Fruit fly (Drosophila melanogaster): ENCODE results near the gene CG8675.

Gene CG8675

DNA sequence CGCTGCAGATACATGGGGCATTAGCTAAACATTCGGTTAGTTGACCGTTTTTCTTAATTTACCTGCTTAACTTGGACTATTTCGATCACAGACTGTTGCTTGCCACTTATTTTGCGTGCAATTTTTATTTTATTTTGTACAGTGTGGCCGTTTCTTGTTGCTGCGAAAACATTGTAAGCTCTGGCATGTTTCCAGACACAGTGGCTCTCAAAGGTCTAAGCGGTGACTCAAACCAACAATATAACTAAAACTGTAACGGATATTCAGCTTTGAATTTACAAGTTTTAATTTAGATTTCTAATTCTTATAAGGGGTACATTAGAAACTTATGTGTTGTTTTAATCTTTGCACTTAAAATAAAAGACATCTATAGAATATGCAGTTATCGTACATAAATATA is at the start of gene CG8675:
CG8675 (minus strand) TSS at position 177 of the 400 bp plus-strand sequence.
- TF ChIP-seq Hnf4 (GFP tag; optimal IDR thresholded peaks at IDR 0.05) (no peak), Myc (optimal IDR thresholded peaks at IDR 0.05) (peak; percentile 86), Hr78 (GFP tag; optimal IDR thresholded peaks at IDR 0.05) (no peak)

DNA sequence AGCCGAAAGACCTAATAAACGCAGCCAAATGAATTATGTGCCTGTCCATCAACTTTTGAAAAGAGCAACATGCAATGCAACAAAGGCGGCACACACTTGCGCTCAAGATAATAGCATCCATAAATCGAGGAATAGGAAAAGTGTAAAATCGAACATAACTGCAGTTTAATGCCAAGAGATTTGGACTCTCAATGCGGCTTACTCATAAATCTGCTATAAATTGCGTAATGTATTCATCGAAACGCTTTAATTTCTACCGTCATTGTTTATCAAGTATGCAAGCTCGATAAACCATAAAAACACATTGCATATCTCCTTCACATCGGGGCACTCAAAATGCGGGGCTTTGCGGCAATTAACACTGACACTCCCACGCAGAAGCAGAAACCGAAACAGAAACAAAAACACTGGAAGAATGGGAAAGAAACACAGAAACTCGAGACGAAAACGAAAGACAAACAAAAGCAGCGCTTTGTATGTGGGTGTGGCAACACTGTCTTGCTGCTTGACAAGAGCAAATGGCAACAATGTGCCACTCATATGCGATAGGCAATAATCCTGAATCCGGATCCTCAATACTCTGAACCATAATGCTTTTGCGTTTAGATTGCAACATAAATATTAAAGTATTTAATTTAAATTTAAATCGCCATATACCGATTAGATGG is 48.8 kb upstream of the CG8675 start:
- TF ChIP-seq ey (GFP tag; optimal IDR thresholded peaks at IDR 0.05) = peak; percentile 29
- TF ChIP-seq HLH106 (tag; optimal IDR thresholded peaks at IDR 0.05) = peak; percentile 30
- TF ChIP-seq brk (GFP tag; optimal IDR thresholded peaks at IDR 0.05) = no peak
- peak; percentile 48 for TF ChIP-seq OdsH (GFP tag; optimal IDR thresholded peaks at IDR 0.05)
- TF ChIP-seq Sp1 (GFP tag; optimal IDR thresholded peaks at IDR 0.05) = peak; percentile 4
- peak; percentile 47 for TF ChIP-seq Hnf4 (GFP tag; optimal IDR thresholded peaks at IDR 0.05)
- TF ChIP-seq rgr (GFP tag; optimal IDR thresholded peaks at IDR 0.05) = peak; percentile 29
- TF ChIP-seq Hr83 (GFP tag; optimal IDR thresholded peaks at IDR 0.05; ENCODE audit: poor library complexity, severe bottlenecking) = no peak
- no peak for TF ChIP-seq Myc (optimal IDR thresholded peaks at IDR 0.05)
- TF ChIP-seq psq (GFP tag; optimal IDR thresholded peaks at IDR 0.05) = peak; percentile 74
- TF ChIP-seq h (GFP tag; optimal IDR thresholded peaks at IDR 0.05) = peak; percentile 26
- TF ChIP-seq foxo (GFP tag; optimal IDR thresholded peaks at IDR 0.05) = peak in 1 of 2 experiments; percentile 41

DNA sequence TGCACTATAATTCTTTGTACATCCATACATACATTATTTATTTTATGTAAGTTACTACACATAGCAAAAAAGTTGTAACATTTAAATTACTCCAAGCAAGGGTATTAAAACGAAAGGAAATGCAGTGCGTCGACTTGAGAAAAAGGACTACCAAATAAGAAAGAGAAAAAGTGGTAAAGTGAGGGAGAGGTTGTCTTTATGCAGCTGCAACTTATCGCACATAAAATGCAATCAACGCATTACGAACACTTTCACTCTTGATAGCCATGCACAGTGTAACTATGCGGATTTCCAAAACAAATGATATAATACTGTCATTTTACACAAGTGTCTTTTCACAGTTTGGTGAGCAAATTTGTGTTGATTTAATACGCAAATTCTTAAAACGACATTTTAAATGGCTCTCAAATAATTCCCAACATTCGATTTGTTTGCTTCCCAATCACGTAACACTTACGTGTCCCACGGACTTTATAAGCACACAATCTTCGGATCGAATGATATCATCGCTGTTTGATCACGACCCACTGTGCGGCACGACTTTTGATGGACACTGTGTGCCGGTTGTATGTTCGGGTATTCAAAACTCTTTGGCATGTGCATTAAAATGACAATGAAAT is 47.9 kb upstream of the CG8675 start:
- TF ChIP-seq OdsH (GFP tag; optimal IDR thresholded peaks at IDR 0.05) = peak; percentile 64
- TF ChIP-seq Sp1 (GFP tag; optimal IDR thresholded peaks at IDR 0.05) = peak; percentile 64
- TF ChIP-seq Mio (GFP tag; optimal IDR thresholded peaks at IDR 0.05) = peak; percentile 13
- TF ChIP-seq Abd-B (GFP tag; optimal IDR thresholded peaks at IDR 0.05) = no peak
- no peak for TF ChIP-seq CrebA (GFP tag; optimal IDR thresholded peaks at IDR 0.05; ENCODE audit: borderline replicate concordance)
- peak; percentile 19 for TF ChIP-seq tai (GFP tag; optimal IDR thresholded peaks at IDR 0.05)
- peak; percentile 67 for TF ChIP-seq h (GFP tag; optimal IDR thresholded peaks at IDR 0.05)
- TF ChIP-seq rgr (GFP tag; optimal IDR thresholded peaks at IDR 0.05) = peak; percentile 62
- TF ChIP-seq ey (GFP tag; optimal IDR thresholded peaks at IDR 0.05) = peak; percentile 68
- TF ChIP-seq brk (GFP tag; optimal IDR thresholded peaks at IDR 0.05) = peak; percentile 40
- peak; percentile 55 for TF ChIP-seq dmrt93B (GFP tag; optimal IDR thresholded peaks at IDR 0.05)
- TF ChIP-seq fru (GFP tag; optimal IDR thresholded peaks at IDR 0.05) = peak; percentile 81
- TF ChIP-seq Hr83 (GFP tag; optimal IDR thresholded peaks at IDR 0.05; ENCODE audit: poor library complexity, severe bottlenecking) = no peak
- peak; percentile 19 for TF ChIP-seq Hnf4 (GFP tag; optimal IDR thresholded peaks at IDR 0.05)
- TF ChIP-seq woc (GFP tag; optimal IDR thresholded peaks at IDR 0.05) = peak; percentile 79
- TF ChIP-seq usp (GFP tag; optimal IDR thresholded peaks at IDR 0.05) = no peak
- TF ChIP-seq sv (GFP tag; optimal IDR thresholded peaks at IDR 0.05) = no peak
- TF ChIP-seq dsf (GFP tag; optimal IDR thresholded peaks at IDR 0.05; ENCODE audit: borderline replicate concordance) = peak; percentile 8
- TF ChIP-seq br (GFP tag; optimal IDR thresholded peaks at IDR 0.05) = peak; percentile 74
- TF ChIP-seq Vsx2 (GFP tag; optimal IDR thresholded peaks at IDR 0.05; ENCODE audit: partially characterized antibody) = no peak
- TF ChIP-seq psq (GFP tag; optimal IDR thresholded peaks at IDR 0.05) = peak; percentile 64
- TF ChIP-seq CG9705 (GFP tag; optimal IDR thresholded peaks at IDR 0.05) = no peak
- peak; percentile 33 for TF ChIP-seq CG32264 (GFP tag; optimal IDR thresholded peaks at IDR 0.05)
- TF ChIP-seq HLH106 (tag; optimal IDR thresholded peaks at IDR 0.05) = peak; percentile 71
- TF ChIP-seq jim (GFP tag; optimal IDR thresholded peaks at IDR 0.05) = no peak
- TF ChIP-seq GATAd (GFP tag; optimal IDR thresholded peaks at IDR 0.05) = no peak
- peak in 1 of 2 experiments; percentile 76 for TF ChIP-seq foxo (GFP tag; optimal IDR thresholded peaks at IDR 0.05)

DNA sequence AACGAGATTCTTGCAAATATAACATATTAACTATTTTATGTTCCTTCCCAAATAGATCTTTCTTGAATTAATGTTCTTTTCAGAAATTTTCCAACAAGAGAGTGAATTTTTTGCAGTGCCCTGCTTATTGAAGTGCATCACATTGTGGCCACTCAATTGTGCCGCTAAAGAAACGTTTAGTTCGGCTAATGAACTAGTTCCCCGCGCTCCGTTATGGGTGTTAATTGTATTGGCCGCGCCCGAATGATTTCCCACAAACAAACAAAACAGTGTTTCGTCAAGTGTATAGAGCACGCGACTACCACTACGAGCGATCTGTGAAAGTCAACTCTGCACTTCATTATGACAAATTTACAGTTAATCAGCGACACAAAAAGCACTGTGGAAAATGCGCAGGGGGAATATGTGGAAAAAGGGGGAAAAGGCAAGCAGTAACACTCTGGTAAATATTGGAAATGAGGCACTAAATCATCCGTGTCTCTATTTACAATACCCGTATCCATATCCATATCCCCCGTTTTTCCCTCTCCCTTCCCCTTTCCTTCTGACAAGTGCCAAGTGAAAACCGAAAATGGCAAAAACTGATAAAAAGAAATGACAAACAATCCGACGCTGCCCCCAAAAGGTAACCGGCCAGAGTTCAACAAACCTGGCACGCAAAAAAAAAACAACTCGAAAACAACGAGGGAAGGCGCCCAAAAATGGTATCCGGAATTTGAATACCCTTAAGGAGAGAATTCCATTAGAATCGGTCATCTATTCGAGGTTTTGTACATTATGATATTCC is 47.2 kb upstream of the CG8675 start:
- TF ChIP-seq Sp1 (GFP tag; optimal IDR thresholded peaks at IDR 0.05) (peak; percentile 61), HLH106 (tag; optimal IDR thresholded peaks at IDR 0.05) (no peak), h (GFP tag; optimal IDR thresholded peaks at IDR 0.05) (peak; percentile 8)

Data from whole organism, wandering third instar larva.